Worm (Caenorhabditis elegans) whole organism, L3 larva: ENCODE data around the gene prp-39.

Experiments
- ama-1 ChIP-seq: fragments of 150-350 bp; optimal IDR thresholded peaks from 2 replicates; lab custom pipeline; 2018
- egl-27 ChIP-seq: sonication (generic microtip); optimal IDR thresholded peaks from 4 replicates; lab custom pipeline; 2017; ENCODE audit warnings: missing biosample characterization, missing genetic modification reagents, missing genetic modification characterization
- elt-2 ChIP-seq: sonication (generic microtip); optimal IDR thresholded peaks from 2 replicates; lab custom pipeline; 2016; ENCODE audit warnings: missing genetic modification reagents, mild to moderate bottlenecking, missing genetic modification characterization, missing compliant biosample characterization
- fkh-10 ChIP-seq: sonication (generic microtip); optimal IDR thresholded peaks from 2 replicates; lab custom pipeline; 2017; ENCODE audit warnings: missing biosample characterization, missing genetic modification reagents, missing genetic modification characterization
- fos-1 ChIP-seq: fragments of 150-350 bp; optimal IDR thresholded peaks from 2 replicates; lab custom pipeline; 2014; ENCODE audit warnings: missing biosample characterization, missing genetic modification characterization
- nhr-25 ChIP-seq: sonication (generic microtip); optimal IDR thresholded peaks from 2 replicates; lab custom pipeline; 2017; ENCODE audit warnings: missing biosample characterization, missing genetic modification characterization
- nhr-67 ChIP-seq: fragments of 150-350 bp; optimal IDR thresholded peaks from 2 replicates; lab custom pipeline; 2014; ENCODE audit warnings: missing biosample characterization, missing genetic modification characterization
- nhr-76 ChIP-seq: fragments of 150-350 bp; sonication (generic microtip); optimal IDR thresholded peaks from 5 replicates; lab custom pipeline; 2014; ENCODE audit warnings: missing biosample characterization, missing genetic modification characterization
- nhr-77 ChIP-seq: fragments of 150-350 bp; optimal IDR thresholded peaks from 2 replicates; lab custom pipeline; 2014; ENCODE audit warnings: missing biosample characterization, missing genetic modification characterization
- pha-4 ChIP-seq: fragments of 150-350 bp; optimal IDR thresholded peaks from 2 replicates; lab custom pipeline; 2014; ENCODE audit warnings: missing biosample characterization, missing genetic modification reagents, missing genetic modification characterization
- pqm-1 ChIP-seq: fragments of 150-350 bp; optimal IDR thresholded peaks from 2 replicates; lab custom pipeline; 2017; ENCODE audit warnings: missing biosample characterization, missing genetic modification characterization, inconsistent platforms
- skn-1 ChIP-seq: fragments of 150-350 bp; optimal IDR thresholded peaks from 2 replicates; lab custom pipeline; 2014; ENCODE audit warnings: missing biosample characterization, missing genetic modification characterization
- tbx-2 ChIP-seq: sonication (generic microtip); optimal IDR thresholded peaks from 2 replicates; lab custom pipeline; 2016; ENCODE audit warnings: mild to moderate bottlenecking, missing genetic modification characterization, missing compliant biosample characterization
- ztf-11 ChIP-seq: fragments of 150-350 bp; optimal IDR thresholded peaks from 2 replicates; lab custom pipeline; 2014; ENCODE audit warnings: missing biosample characterization, missing genetic modification characterization

DNA sequence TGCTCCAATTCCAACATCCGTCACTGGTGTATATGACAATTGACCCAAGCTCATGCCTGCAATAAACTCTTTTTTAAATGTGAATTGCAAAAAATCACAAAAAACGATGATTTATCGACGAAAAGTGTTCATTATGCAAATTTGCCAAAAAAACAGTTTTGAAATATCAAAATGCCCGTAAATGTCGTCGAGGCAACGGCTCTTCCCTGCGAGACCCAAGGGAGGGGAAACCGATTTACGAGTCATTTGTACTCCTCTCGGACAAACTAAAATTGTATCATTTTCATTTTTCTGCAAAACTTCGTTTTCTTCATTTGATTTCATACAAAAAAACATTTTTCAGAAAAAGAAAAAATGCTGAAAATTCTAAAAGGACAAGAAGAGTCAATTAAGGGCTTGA lies 2.1 kb upstream of the prp-39 start, which contains the start of the genes hmgs-1 and F25B4.4:
- TF ChIP-seq pha-4 (tag; lab: Kevin White, UChicago) (peak; percentile 98), ama-1 (lab: Kevin White, UChicago) (peak; percentile 64), elt-2 (tag; lab: Kevin White, UChicago) (peak; percentile 60), nhr-67 (tag; lab: Kevin White, UChicago) (no peak), nhr-76 (no peak), tbx-2 (tag; lab: Kevin White, UChicago) (peak; percentile 70), skn-1 (tag; lab: Kevin White, UChicago) (peak; percentile 76), nhr-77 (tag; lab: Kevin White, UChicago) (peak; percentile 61), nhr-25 (peak; percentile 88), ztf-11 (no peak), fos-1 (tag; lab: Kevin White, UChicago) (no peak), pqm-1 (tag; lab: Kevin White, UChicago) (peak; percentile 81), fkh-10 (GFP tag; lab: Kevin White, UChicago) (peak; percentile 86), egl-27 (tag; lab: Kevin White, UChicago) (peak; percentile 49)
